Fruit fly (Drosophila melanogaster) whole organism, embryonic: ENCODE results near the gene CG34008.
A peak's percentile ranks its signal among the peaks of the same experiment; 100 is the strongest.

Experiments
- Asciz ChIP-seq: fragments of 200-800 bp; sonication (Bioruptor generic); optimal IDR thresholded peaks from 2 replicates; lab custom pipeline; 2017; ENCODE audit warnings: missing biosample characterization, mild to moderate bottlenecking, missing genetic modification characterization, missing genetic modification reagents
- Atf6 ChIP-seq: fragments of 200-800 bp; sonication (Bioruptor generic); IDR thresholded peaks from 2 replicates; pipeline ENCODE4 v1.3.6; 2022; ENCODE audit warnings: missing biosample characterization, missing genetic modification characterization
- Bgb ChIP-seq: fragments of 200-800 bp; sonication (Bioruptor generic); IDR thresholded peaks from 2 replicates; pipeline ENCODE4 v1.3.6; 2022; ENCODE audit warnings: missing biosample characterization, missing genetic modification characterization; ENCODE audit not compliant: partially characterized antibody
- CG10543 ChIP-seq: fragments of 200-800 bp; sonication (Bioruptor generic); optimal IDR thresholded peaks from 3 replicates; lab custom pipeline; 2017; ENCODE audit warnings: missing biosample characterization, mild to moderate bottlenecking, missing genetic modification characterization, moderate library complexity
- CG13624 ChIP-seq: fragments of 200-800 bp; sonication (Bioruptor generic); optimal IDR thresholded peaks from 2 replicates; lab custom pipeline; 2016; ENCODE audit warnings: missing biosample characterization, missing genetic modification characterization
- CG14441 ChIP-seq: fragments of 200-800 bp; sonication (Bioruptor generic); IDR thresholded peaks from 2 replicates; pipeline ENCODE4 v1.3.6; 2022; ENCODE audit warnings: missing biosample characterization, missing genetic modification characterization
- CG14710 ChIP-seq: fragments of 200-800 bp; sonication (Bioruptor generic); optimal IDR thresholded peaks from 3 replicates; lab custom pipeline; 2019; ENCODE audit warnings: missing biosample characterization, mild to moderate bottlenecking, missing genetic modification characterization, moderate library complexity
- CG15011 ChIP-seq: fragments of 200-800 bp; sonication (Bioruptor generic); optimal IDR thresholded peaks from 3 replicates; lab custom pipeline; 2018; ENCODE audit warnings: missing biosample characterization, mild to moderate bottlenecking, missing genetic modification characterization
- CG15514 ChIP-seq: fragments of 200-800 bp; sonication (Bioruptor generic); optimal IDR thresholded peaks from 3 replicates; lab custom pipeline; 2017; ENCODE audit warnings: missing biosample characterization, missing genetic modification characterization, mild to moderate bottlenecking, moderate library complexity, missing genetic modification reagents
- CG15696 ChIP-seq: fragments of 200-800 bp; sonication (Bioruptor generic); optimal IDR thresholded peaks from 2 replicates; lab custom pipeline; 2019; ENCODE audit warnings: missing biosample characterization, mild to moderate bottlenecking, missing genetic modification characterization, moderate library complexity
- CG16863 ChIP-seq: fragments of 200-800 bp; sonication (Bioruptor generic); optimal IDR thresholded peaks from 3 replicates; lab custom pipeline; 2016; ENCODE audit warnings: missing biosample characterization, missing genetic modification characterization
- CG17568 ChIP-seq: fragments of 200-800 bp; sonication (Bioruptor generic); optimal IDR thresholded peaks from 2 replicates; lab custom pipeline; 2018; ENCODE audit warnings: missing biosample characterization, mild to moderate bottlenecking, missing genetic modification characterization, moderate library complexity
- CG18619 ChIP-seq: fragments of 200-800 bp; sonication (Bioruptor generic); optimal IDR thresholded peaks from 3 replicates; lab custom pipeline; 2017; ENCODE audit warnings: missing biosample characterization, mild to moderate bottlenecking, missing genetic modification characterization
- CG18764 ChIP-seq: fragments of 200-800 bp; sonication (Bioruptor generic); optimal IDR thresholded peaks from 3 replicates; lab custom pipeline; 2016; ENCODE audit warnings: missing biosample characterization, missing genetic modification characterization
- CG9932 ChIP-seq: fragments of 200-800 bp; sonication (Bioruptor generic); IDR thresholded peaks from 2 replicates; pipeline ENCODE4 v1.3.6; 2022; ENCODE audit warnings: missing biosample characterization, missing genetic modification characterization
- Dll ChIP-seq: fragments of 200-800 bp; sonication (Bioruptor generic); IDR thresholded peaks from 4 replicates; pipeline ENCODE4 v1.3.6; 2022; ENCODE audit warnings: missing biosample characterization, missing genetic modification characterization; ENCODE audit not compliant: partially characterized antibody
- E2f2 ChIP-seq: fragments of 200-800 bp; sonication (Bioruptor generic); IDR thresholded peaks from 2 replicates; pipeline ENCODE4 v1.3.6; 2022; ENCODE audit warnings: missing biosample characterization, missing genetic modification characterization
- Ets97D ChIP-seq: fragments of 200-800 bp; sonication (Bioruptor generic); optimal IDR thresholded peaks from 3 replicates; lab custom pipeline; 2016; ENCODE audit warnings: missing biosample characterization, missing genetic modification characterization
- Fer1 ChIP-seq: fragments of 200-800 bp; sonication (Bioruptor generic); optimal IDR thresholded peaks from 2 replicates; lab custom pipeline; 2017; ENCODE audit warnings: missing biosample characterization, mild to moderate bottlenecking, missing genetic modification characterization
- HLH4C ChIP-seq: fragments of 200-800 bp; sonication (Bioruptor generic); IDR thresholded peaks from 3 replicates; pipeline ENCODE4 v1.3.6; 2022; ENCODE audit warnings: missing biosample characterization, missing genetic modification characterization; ENCODE audit not compliant: partially characterized antibody
- HmgZ ChIP-seq: fragments of 200-800 bp; sonication (Bioruptor generic); optimal IDR thresholded peaks from 2 replicates; lab custom pipeline; 2018; ENCODE audit warnings: missing biosample characterization, mild to moderate bottlenecking, missing genetic modification characterization
- Lhr ChIP-seq: fragments of 200-800 bp; sonication (Bioruptor generic); optimal IDR thresholded peaks from 3 replicates; lab custom pipeline; 2017; ENCODE audit warnings: mild to moderate bottlenecking, missing biosample characterization, missing genetic modification reagents, missing genetic modification characterization
- Oli ChIP-seq: fragments of 200-800 bp; sonication (Bioruptor generic); optimal IDR thresholded peaks from 2 replicates; lab custom pipeline; 2018; ENCODE audit warnings: missing biosample characterization, mild to moderate bottlenecking, missing genetic modification characterization, moderate library complexity
- Poxn ChIP-seq: fragments of 200-800 bp; sonication (Bioruptor generic); IDR thresholded peaks from 2 replicates; pipeline ENCODE4 v1.3.6; 2022; ENCODE audit warnings: missing biosample characterization, missing genetic modification characterization
- Rfx ChIP-seq: fragments of 200-800 bp; sonication (Bioruptor generic); IDR thresholded peaks from 2 replicates; pipeline ENCODE4 v1.3.6; 2022; ENCODE audit warnings: missing biosample characterization, missing genetic modification characterization
- Six4 ChIP-seq: fragments of 200-800 bp; sonication (Bioruptor generic); optimal IDR thresholded peaks from 2 replicates; lab custom pipeline; 2016; ENCODE audit warnings: missing biosample characterization, missing genetic modification characterization
- YL-1 ChIP-seq: fragments of 200-800 bp; sonication (Bioruptor generic); optimal IDR thresholded peaks from 3 replicates; lab custom pipeline; 2017; ENCODE audit warnings: missing biosample characterization, mild to moderate bottlenecking, missing genetic modification characterization
- bab2 ChIP-seq: fragments of 200-800 bp; sonication (Bioruptor generic); optimal IDR thresholded peaks from 2 replicates; lab custom pipeline; 2016; ENCODE audit warnings: missing biosample characterization, missing genetic modification characterization
- bsh ChIP-seq, 2 experiments: fragments of 200-800 bp; sonication (Bioruptor generic); optimal IDR thresholded peaks; 2 replicates each; lab custom pipeline; 2017 to 2018; ENCODE audit warnings: mild to moderate bottlenecking in 2 of 2, missing biosample characterization in 2 of 2, missing genetic modification characterization in 2 of 2, moderate library complexity in 1 of 2
- dan ChIP-seq: fragments of 200-800 bp; sonication (Bioruptor generic); IDR thresholded peaks from 2 replicates; pipeline ENCODE4 v1.3.6; 2022; ENCODE audit warnings: missing biosample characterization, missing genetic modification characterization
- gcm ChIP-seq: fragments of 200-800 bp; sonication (Bioruptor generic); optimal IDR thresholded peaks from 2 replicates; lab custom pipeline; 2019; ENCODE audit warnings: missing biosample characterization, mild to moderate bottlenecking, missing genetic modification characterization, moderate library complexity
- gfzf ChIP-seq: fragments of 200-800 bp; sonication (Bioruptor generic); optimal IDR thresholded peaks from 2 replicates; lab custom pipeline; 2016; ENCODE audit warnings: missing biosample characterization, mild to moderate bottlenecking, missing genetic modification characterization, moderate library complexity
- inv ChIP-seq: fragments of 200-800 bp; sonication (Bioruptor generic); IDR thresholded peaks from 2 replicates; pipeline ENCODE4 v1.3.6; 2022; ENCODE audit warnings: missing biosample characterization, missing genetic modification characterization; ENCODE audit not compliant: partially characterized antibody
- jumu ChIP-seq: fragments of 200-800 bp; sonication (Bioruptor generic); optimal IDR thresholded peaks from 3 replicates; lab custom pipeline; 2016; ENCODE audit warnings: missing biosample characterization, missing genetic modification characterization
- kah ChIP-seq: fragments of 200-800 bp; sonication (Bioruptor generic); optimal IDR thresholded peaks from 2 replicates; lab custom pipeline; 2018; ENCODE audit warnings: missing biosample characterization, mild to moderate bottlenecking, missing genetic modification characterization
- kni ChIP-seq: fragments of 200-800 bp; sonication (Bioruptor generic); optimal IDR thresholded peaks from 3 replicates; lab custom pipeline; 2017; ENCODE audit warnings: mild to moderate bottlenecking, missing biosample characterization, missing genetic modification reagents, missing genetic modification characterization
- luna ChIP-seq: fragments of 200-800 bp; sonication (Bioruptor generic); optimal IDR thresholded peaks from 2 replicates; lab custom pipeline; 2016; ENCODE audit warnings: missing biosample characterization, missing genetic modification characterization
- mam ChIP-seq: fragments of 200-800 bp; sonication (Bioruptor generic); optimal IDR thresholded peaks from 3 replicates; lab custom pipeline; 2016; ENCODE audit warnings: missing biosample characterization, missing genetic modification characterization
- mld ChIP-seq: fragments of 200-800 bp; sonication (Bioruptor generic); IDR thresholded peaks from 3 replicates; pipeline ENCODE4 v1.3.6; 2022; ENCODE audit warnings: missing biosample characterization, missing genetic modification characterization; ENCODE audit not compliant: partially characterized antibody
- nerfin-1 ChIP-seq: fragments of 200-800 bp; sonication (Bioruptor generic); optimal IDR thresholded peaks from 3 replicates; lab custom pipeline; 2019; ENCODE audit warnings: missing biosample characterization, mild to moderate bottlenecking, missing genetic modification characterization, moderate library complexity
- otp ChIP-seq: fragments of 200-800 bp; sonication (Bioruptor generic); IDR thresholded peaks from 3 replicates; pipeline ENCODE4, ENCODE4 v1.3.6; 2022; ENCODE audit warnings: missing biosample characterization, missing genetic modification characterization
- pita ChIP-seq: fragments of 200-800 bp; sonication (Bioruptor generic); optimal IDR thresholded peaks from 2 replicates; lab custom pipeline; 2017; ENCODE audit warnings: missing biosample characterization, mild to moderate bottlenecking, missing genetic modification characterization
- repo ChIP-seq: fragments of 200-800 bp; sonication (Bioruptor generic); optimal IDR thresholded peaks from 2 replicates; lab custom pipeline; 2016; ENCODE audit warnings: missing biosample characterization, missing genetic modification characterization
- row ChIP-seq: fragments of 200-800 bp; sonication (Bioruptor generic); IDR thresholded peaks from 3 replicates; pipeline ENCODE4 v1.3.6; 2022; ENCODE audit warnings: missing biosample characterization, missing genetic modification characterization
- sqz ChIP-seq: fragments of 200-800 bp; sonication (Bioruptor generic); optimal IDR thresholded peaks from 3 replicates; lab custom pipeline; 2018; ENCODE audit warnings: missing biosample characterization, mild to moderate bottlenecking, missing genetic modification characterization
- tap ChIP-seq: fragments of 200-800 bp; optimal IDR thresholded peaks from 3 replicates; lab custom pipeline; 2019; ENCODE audit warnings: missing biosample characterization, mild to moderate bottlenecking, missing genetic modification characterization, moderate library complexity
- tin ChIP-seq: fragments of 200-800 bp; sonication (Bioruptor generic); optimal IDR thresholded peaks from 3 replicates; lab custom pipeline; 2016; ENCODE audit warnings: missing biosample characterization, missing genetic modification characterization
- z ChIP-seq: fragments of 200-800 bp; sonication (Bioruptor generic); IDR thresholded peaks from 3 replicates; pipeline ENCODE4 v1.3.6; 2022; ENCODE audit warnings: missing biosample characterization, missing genetic modification characterization

Gene CG34008

dm6 chr3R:20592517-20593462, 11.5 kb upstream of the CG34008 start, which contains the start of the genes Pus1 and bon (continued):
- TF ChIP-seq bab2 (GFP tag; lab: Kevin White, UChicago) (peak; percentile 22), Poxn (GFP tag; lab: Robert Waterston, UW) (no peak), row (peak; percentile 38; the same call in 2 of the 3 replicates), otp (peak; percentile 1; the same call in 1 of the 3 replicates), CG14441 (GFP tag; lab: Robert Waterston, UW) (peak; percentile 74), z (GFP tag; lab: Robert Waterston, UW) (no peak), HmgZ (tag; lab: Kevin White, UChicago) (peak; percentile 29), Asciz (GFP tag; lab: Kevin White, UChicago) (no peak), Fer1 (no peak), pita (GFP tag; lab: Kevin White, UChicago) (no peak), nerfin-1 (tag; lab: Kevin White, UChicago) (peak; percentile 90), CG10543 (GFP tag; lab: Kevin White, UChicago) (no peak), inv (GFP tag; lab: Robert Waterston, UW) (no peak), HLH4C (GFP tag; lab: Robert Waterston, UW) (no peak), Rfx (GFP tag; lab: Robert Waterston, UW) (peak; percentile 43), CG18764 (GFP tag; lab: Kevin White, UChicago) (peak; percentile 97), Lhr (GFP tag; lab: Kevin White, UChicago) (peak; percentile 51), dan (GFP tag; lab: Robert Waterston, UW) (no peak), luna (no peak), YL-1 (GFP tag; lab: Kevin White, UChicago) (peak; percentile 88), CG18619 (GFP tag; lab: Kevin White, UChicago) (no peak), repo (GFP tag; lab: Kevin White, UChicago) (no peak), CG15696 (tag; lab: Kevin White, UChicago) (no peak), Ets97D (GFP tag; lab: Kevin White, UChicago) (peak; percentile 83), mld (GFP tag; lab: Robert Waterston, UW) (no peak), CG15011 (no peak), jumu (GFP tag; lab: Kevin White, UChicago) (peak; percentile 32), Six4 (peak; percentile 1), Atf6 (GFP tag; lab: Robert Waterston, UW) (0 out of 2 replicates have a peak, but pooled peaks have one; percentile 10), Dll (GFP tag; lab: Robert Waterston, UW) (no peak), CG9932 (GFP tag; lab: Robert Waterston, UW) (peak; percentile 54), Oli (tag; lab: Kevin White, UChicago) (no peak), E2f2 (GFP tag; lab: Robert Waterston, UW) (peak; percentile 37), CG15514 (GFP tag; lab: Kevin White, UChicago) (peak; percentile 82), CG13624 (GFP tag; lab: Kevin White, UChicago) (peak; percentile 8), gfzf (GFP tag; lab: Kevin White, UChicago) (peak; percentile 60), gcm (GFP tag; lab: Kevin White, UChicago) (peak; percentile 30), Bgb (GFP tag; lab: Robert Waterston, UW) (peak; percentile 57), CG14710 (tag; lab: Kevin White, UChicago) (peak; percentile 79), tin (GFP tag; lab: Kevin White, UChicago) (peak; percentile 30), mam (peak; percentile 41), tap (tag; lab: Kevin White, UChicago) (no peak), kni (GFP tag; lab: Kevin White, UChicago) (peak; percentile 30), CG16863 (GFP tag; lab: Kevin White, UChicago) (no peak), kah (GFP tag; lab: Kevin White, UChicago) (no peak), sqz (GFP tag; lab: Kevin White, UChicago) (peak; percentile 76), CG17568 (GFP tag; lab: Kevin White, UChicago) (no peak), bsh (GFP tag; optimal IDR thresholded peaks at IDR 0.05; lab: Kevin White, UChicago) (peak; percentile 2 to 7)
